Fruit fly (Drosophila melanogaster) whole organism, larva: ENCODE results near the gene Tsp29Fb.
A peak's percentile ranks its signal among the peaks of the same experiment; 100 is the strongest.

Source experiments
- noc ChIP-seq: fragments of 200-800 bp; sonication (Bioruptor generic); optimal IDR thresholded peaks from 3 replicates; lab custom pipeline; 2019; ENCODE audit warnings: missing biosample characterization, mild to moderate bottlenecking, missing genetic modification characterization, moderate library complexity

The Tsp29Fb gene

DNA sequence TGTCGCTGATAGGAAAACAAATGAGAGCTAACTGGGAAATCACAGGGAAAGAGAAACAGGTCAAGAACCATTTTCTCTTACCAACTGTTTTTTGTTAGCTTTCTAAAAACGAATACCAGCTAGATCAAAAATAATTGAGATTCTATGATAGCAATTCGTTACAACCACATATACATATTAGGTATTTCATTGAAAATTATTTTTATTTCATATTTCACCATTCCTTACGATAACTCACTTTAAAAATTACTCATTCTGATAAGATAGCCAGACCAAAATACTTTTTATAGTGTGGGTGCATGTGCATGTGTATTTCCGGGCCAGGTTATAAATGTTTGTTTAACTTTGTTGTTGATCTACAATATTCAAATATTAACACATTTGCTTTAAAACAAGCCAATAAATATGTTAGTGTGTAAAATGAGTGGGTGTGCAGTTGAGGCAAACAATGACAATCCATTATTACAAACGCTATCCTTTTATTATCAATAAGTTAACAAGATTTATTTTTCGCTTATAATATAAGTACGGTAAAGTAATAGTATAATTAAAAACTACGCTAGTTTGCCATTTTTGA lies 735 bp downstream of the Tsp29Fb start:
- TF ChIP-seq noc (tag; lab: Kevin White, UChicago): no peak

DNA sequence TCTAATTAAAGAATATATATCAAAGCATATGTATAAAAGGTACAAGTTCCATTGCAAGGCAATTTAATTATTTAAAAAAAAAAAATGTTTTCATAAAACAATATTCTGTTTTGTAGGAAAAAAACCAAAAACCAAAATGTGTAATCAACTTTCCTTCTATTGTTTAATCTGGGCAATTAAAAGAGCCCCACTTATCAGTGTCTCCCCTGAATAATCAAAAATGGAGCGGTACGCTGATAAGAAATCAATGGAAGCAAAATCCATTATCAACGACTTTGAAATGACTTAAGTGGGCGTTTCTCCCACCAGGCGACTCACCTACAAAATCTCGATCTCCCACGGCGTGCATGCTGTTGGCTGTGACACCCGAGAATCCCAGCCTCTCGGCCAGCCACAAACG lies 3.5 kb downstream of the Tsp29Fb start:
- TF ChIP-seq noc (tag; lab: Kevin White, UChicago): peak; percentile 8

DNA sequence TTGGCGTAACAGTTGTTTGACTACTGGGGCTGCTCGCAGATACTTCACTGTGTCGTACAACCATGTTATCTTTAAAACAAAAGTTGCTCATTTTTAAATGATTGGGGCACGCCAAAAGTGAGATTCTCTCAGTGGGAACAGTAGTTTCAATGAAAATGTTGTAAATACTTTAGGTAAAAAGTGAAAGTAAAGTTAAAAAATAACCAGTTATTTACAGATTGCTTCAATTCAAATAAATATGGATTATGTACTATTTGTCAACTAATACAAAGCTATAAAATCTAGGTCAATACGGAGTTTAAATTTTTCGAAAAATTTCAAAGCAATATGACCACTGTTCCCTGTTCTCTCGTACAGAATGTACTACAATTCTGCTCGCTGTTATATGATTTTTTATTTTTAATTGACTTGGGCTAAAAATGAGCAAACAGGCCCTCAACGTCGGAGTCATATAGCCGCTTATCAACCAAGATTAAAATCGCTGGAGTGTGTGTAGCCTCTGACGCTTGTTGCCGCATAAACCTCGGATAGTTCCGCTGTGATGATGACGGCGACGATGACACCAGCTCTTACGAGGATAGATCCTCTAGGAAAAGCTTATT lies 4.6 kb downstream of the Tsp29Fb start, which contains the start of gene Argl:
Gene Argl, minus strand, starts transcription at position 370 of the 602 bp plus-strand sequence.
- peak; percentile 72 for TF ChIP-seq noc (tag; lab: Kevin White, UChicago)

DNA sequence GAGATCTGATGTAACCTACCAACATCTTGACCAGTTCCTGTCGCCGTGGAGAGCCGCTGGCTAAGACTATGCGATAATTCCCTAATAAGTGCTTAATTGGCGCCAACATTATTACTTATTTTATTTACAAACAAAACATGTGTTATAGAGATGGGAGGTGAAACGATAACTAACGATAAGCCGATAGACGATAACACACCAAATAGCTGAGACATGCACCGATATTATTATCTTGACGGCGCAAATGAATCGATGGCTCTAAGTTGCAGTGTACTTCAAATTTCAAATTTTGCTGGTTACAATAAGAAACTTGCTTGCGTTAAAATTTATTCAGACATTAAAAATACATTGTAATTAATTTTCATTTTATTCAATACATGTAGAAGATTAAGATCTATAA lies 5.9 kb downstream of the Tsp29Fb start, which contains the start of gene CG9515:
Gene CG9515, minus strand, starts transcription at position 148 of the 400 bp plus-strand sequence.
- TF ChIP-seq noc (tag; lab: Kevin White, UChicago): no peak

DNA sequence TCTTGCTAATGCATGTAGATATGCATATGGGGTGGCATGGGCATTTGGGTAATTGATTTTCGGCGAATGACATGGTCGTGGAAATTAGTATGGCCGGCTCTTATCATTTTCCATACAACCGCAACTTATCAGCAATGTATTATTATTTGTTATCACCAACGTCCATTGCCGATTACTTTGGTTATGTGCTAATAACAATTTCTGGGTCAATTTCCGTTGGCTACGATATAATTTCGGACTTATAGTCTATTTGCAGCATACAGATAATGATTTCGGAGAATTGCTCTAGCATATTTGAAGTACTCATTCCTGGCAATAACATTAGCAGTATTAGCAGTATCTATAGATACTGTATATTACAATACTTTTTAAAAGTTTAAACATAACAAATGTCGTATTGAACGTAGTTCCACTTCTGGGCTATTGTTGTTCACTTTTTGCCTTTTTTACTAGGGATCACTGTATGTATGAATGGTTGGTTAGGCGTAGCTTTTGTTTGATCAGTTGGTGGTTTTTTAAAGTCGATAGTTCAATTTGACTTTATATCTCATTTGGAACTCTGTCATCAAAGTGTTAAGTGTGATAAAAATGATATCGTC lies 9.6 kb downstream of the Tsp29Fb start, which contains the start of gene CG46397:
Gene CG46397, plus strand, starts transcription at position 549 of the 599 bp plus-strand sequence.
- TF ChIP-seq noc (tag; lab: Kevin White, UChicago): peak; percentile 8

DNA sequence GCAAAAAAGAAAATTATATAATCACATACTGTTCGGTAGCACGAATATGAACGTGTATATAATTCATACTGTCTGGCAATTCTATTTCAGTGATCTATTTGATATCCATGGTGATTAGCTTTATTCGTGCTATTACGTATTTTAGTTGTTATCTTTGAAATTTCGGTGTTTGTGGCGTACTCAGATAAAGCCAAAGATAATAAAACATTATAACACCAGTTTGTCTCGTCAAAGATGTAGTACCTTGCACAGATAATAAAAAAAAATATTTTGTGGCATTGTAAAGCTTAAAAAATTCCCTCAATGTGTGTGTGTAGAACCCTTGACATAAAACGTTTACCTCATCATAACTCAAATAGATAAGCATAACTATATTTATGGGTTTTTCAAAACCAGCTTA lies 10.8 kb downstream of the Tsp29Fb start:
- TF ChIP-seq noc (tag; lab: Kevin White, UChicago): peak; percentile 11

DNA sequence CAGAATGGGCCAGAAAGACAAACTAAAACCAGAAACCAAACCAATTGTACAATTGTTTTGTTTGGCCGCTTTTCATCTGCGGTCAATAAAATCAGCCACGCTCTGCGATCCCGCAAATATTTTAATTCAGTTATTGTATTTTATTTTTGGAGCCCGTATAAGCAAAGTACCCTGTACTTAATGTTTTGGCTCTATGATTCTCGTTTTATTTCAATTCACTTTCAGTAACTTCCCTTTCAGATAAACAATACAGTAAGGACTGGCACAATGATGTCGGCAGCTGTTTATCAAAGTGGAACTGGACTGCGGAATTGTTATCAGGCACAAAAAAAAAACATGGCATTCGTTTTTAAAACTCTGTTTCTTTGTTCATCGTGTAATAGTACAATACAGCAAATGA lies 11.5 kb downstream of the Tsp29Fb start:
- TF ChIP-seq noc (tag; lab: Kevin White, UChicago): peak; percentile 29

DNA sequence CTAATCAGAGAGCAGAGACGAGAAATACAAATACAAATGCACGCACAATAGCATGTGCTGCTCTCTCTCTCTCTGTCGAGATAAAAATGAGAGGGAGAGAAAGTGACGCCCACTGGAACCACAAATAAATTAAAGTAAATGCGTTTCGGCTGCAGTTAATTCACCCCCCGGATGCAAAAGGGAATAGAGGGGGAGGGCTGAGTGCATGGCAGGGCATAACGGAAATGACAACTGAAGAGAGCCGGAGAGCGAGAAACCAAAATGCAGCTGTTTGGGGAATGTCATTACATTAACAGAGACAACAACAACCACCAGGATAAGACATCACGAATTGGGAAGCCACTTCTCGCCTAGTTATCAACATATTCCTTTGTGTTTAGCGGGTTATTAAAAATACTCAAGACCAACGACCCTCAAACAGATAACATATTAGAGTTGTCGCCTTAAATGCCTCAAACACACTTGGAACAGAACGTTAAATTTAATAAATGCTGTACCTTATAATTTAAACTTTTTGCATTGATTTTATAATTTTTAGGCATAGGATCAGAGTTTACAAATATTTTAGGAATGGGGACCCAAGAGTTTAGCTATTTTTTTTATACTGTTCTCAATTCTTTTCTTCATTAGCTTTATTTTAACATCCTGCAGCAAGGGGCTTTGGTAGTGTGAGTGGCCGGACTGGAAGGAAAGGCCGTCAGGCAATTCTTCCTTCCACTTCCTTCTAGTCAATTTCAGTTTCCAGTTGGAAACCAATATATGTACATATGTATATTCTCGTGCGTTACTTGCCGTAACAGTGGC lies 12.9 kb downstream of the Tsp29Fb start:
- TF ChIP-seq noc (tag; lab: Kevin White, UChicago): no peak

DNA sequence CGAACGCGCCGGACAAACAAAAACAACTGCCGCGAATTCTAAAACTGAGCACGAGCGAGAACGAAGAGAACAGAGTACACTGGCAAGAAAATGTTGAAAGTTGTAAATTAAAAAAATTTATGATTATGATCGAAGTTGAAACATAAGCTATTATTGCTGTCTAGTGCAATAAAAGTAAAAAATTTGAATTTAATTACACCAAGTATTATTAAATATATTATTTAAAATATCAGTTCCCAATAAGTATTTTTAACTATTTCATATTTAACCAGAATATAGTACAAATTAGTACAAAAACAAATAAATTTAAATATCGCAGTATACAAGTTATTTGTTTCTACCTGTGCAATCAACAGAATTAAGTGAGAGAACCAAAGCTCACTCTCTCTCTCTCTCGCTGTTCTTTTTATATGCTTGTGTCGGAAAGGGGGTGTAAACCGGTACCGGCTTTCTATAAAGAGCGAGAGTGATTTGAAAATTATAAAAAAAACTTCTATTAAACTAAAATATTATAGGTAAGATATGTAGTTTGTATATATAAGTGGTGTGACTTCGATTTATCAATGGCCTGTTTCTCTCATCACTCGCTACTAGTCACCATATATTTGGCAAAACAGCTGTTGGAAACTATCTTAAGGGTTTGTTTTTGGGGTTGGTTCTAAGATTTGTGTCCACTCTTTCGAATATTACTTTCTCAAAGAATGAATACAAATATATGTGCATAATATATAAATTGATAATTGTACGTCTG lies 14.2 kb downstream of the Tsp29Fb start, which contains the start of gene C1GalTA:
Gene C1GalTA, minus strand, starts transcription at position 33 of the 751 bp plus-strand sequence.
- peak; percentile 99 for TF ChIP-seq noc (tag; lab: Kevin White, UChicago)

DNA sequence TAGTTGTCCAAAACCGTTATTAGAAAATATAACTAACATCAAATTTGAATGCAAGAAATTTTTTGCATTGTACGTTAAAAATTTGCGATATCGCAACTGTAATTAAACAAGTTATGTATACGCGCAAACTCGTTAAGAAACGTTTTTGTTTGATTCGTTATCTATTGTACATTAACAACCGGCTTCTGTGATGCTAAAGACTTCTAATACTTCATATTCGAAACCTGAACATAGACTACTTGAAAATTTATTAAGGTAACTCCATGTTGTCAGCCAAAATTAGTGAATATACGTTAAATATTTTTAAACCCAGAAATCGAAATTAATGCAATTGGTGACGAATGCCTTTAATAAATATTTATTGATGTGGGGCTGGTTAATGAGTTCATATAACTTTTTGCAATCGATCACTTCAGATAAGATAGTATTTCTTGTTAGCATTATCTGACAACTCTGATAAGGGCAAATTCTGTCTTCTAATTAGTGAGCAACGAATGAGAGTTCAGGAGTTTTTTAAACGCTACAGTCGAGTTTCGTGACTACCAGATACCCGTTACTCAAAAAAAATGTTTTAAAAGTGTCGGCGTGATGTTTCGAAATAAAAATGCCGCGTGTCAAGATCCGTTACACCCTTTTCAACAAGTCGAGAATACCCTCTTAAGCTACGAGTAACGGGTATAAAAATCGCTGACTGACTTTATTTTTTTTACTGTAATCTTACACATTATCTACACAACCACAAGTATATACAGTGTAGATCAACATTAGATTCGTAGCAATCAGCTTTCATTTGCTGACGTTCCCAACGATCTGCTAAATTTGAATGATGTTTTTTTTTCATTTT lies 15.2 kb downstream of the Tsp29Fb start:
- TF ChIP-seq noc (tag; lab: Kevin White, UChicago): peak; percentile 87

DNA sequence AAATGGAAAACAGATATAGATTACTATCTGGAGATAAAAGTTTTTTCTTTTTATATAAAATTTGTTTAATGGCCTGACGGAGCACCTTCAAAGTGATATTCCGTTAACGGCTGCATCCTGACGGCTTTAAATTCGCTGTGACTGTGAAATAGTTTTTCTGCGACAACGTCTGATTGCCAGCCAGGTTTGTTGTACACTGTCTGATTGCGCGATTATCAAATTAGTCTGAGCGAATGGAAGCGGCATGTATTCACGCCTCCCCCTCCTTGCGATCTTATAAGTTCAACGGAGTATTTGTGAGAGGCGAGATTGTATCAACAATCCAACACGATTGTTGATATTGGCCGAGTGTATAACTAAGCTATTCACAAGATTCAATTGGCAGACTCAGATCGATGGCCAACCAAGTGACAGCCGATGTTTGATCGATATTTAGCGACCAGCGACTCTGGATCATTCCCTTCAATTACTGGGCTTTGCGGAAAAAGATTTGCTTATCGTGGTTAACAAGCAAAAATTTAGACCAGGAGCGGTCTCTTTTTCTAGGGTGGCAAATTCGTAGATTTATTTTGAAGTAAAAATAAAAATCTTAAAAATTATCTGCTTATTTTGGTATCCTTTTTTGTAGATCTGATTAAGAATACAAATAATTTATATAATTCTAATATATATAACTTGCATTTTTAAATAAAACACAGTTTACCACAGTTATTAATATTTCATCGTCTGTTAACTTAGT lies 18.6 kb downstream of the Tsp29Fb start:
- peak; percentile 57 for TF ChIP-seq noc (tag; lab: Kevin White, UChicago)

DNA sequence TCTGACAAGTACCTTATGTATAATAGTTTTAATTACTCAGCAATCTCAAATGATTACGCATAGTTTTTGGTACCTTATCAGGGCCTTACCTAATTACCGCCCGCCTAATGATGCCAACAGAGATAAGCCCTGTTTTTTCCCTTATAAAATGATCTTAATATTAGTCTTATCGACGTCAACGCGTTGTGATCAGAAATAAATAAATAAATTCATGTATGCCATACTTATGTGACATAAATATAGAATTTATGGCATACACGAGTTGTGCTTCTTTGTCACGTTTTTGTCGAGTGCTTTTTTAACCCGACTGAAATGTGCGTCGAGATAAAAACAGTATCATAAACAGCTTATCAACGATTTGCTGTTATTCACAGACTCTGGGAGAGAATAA lies 19.1 kb downstream of the Tsp29Fb start:
- TF ChIP-seq noc (tag; lab: Kevin White, UChicago): peak; percentile 1

DNA sequence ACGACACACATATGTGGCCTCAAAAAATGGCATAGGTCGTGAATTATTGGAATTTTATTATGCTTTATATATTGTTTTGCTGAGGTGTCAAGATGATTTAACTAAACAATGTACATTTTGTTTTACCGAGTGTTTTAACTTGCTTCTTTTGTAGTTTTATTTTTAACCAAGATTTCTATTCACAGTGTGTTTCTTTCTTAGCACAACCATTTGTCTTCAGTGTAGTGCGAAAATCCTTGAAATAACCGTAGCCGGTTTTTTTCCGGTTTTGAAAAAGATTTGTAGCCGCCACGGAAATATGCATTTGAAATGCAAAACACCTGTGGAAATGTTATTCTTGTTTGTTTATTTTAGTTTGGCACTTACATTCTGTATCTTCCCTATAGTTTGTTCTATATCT lies 20.0 kb downstream of the Tsp29Fb start:
- no peak for TF ChIP-seq noc (tag; lab: Kevin White, UChicago)
